Fruit fly (Drosophila melanogaster) whole organism, embryonic: ENCODE results near the gene acj6.
A peak's percentile ranks its signal among the peaks of the same experiment; 100 is the strongest.

ENCODE experiments used
- Adf1 ChIP-seq: fragments of 200-800 bp; sonication (Bioruptor generic); IDR thresholded peaks from 2 replicates; pipeline ENCODE4 v1.3.6; 2022; ENCODE audit warnings: missing biosample characterization, missing genetic modification characterization
- CG10543 ChIP-seq: fragments of 200-800 bp; sonication (Bioruptor generic); optimal IDR thresholded peaks from 3 replicates; lab custom pipeline; 2017; ENCODE audit warnings: missing biosample characterization, mild to moderate bottlenecking, missing genetic modification characterization, moderate library complexity
- CG1603 ChIP-seq: fragments of 200-800 bp; sonication (Bioruptor generic); optimal IDR thresholded peaks from 2 replicates; lab custom pipeline; 2019; ENCODE audit warnings: missing biosample characterization, mild to moderate bottlenecking, missing genetic modification characterization, moderate library complexity
- CG18476 ChIP-seq: fragments of 200-800 bp; sonication (Bioruptor generic); optimal IDR thresholded peaks from 2 replicates; lab custom pipeline; 2016; ENCODE audit warnings: missing biosample characterization, mild to moderate bottlenecking, missing genetic modification characterization
- CG2202 ChIP-seq: fragments of 200-800 bp; sonication (Bioruptor generic); optimal IDR thresholded peaks from 2 replicates; lab custom pipeline; 2018; ENCODE audit warnings: missing biosample characterization, mild to moderate bottlenecking, missing genetic modification characterization
- CG34224 ChIP-seq: fragments of 200-800 bp; sonication (Bioruptor generic); IDR thresholded peaks from 3 replicates; pipeline ENCODE4 v1.3.6; 2022; ENCODE audit warnings: missing biosample characterization, missing genetic modification characterization; ENCODE audit not compliant: partially characterized antibody
- CG3847 ChIP-seq: fragments of 200-800 bp; sonication (Bioruptor generic); IDR thresholded peaks from 2 replicates; pipeline ENCODE4 v1.3.6; 2022; ENCODE audit warnings: missing biosample characterization, missing genetic modification characterization
- CG3995 ChIP-seq: fragments of 200-800 bp; sonication (Bioruptor generic); optimal IDR thresholded peaks from 3 replicates; lab custom pipeline; 2016; ENCODE audit warnings: missing biosample characterization, missing genetic modification characterization
- D ChIP-seq, 2 experiments: fragments of 200-800 bp in 1 of 2; fragments of >200 bp in 1 of 2; sonication (Bioruptor generic) in 1 of 2; optimal IDR thresholded peaks; 2 replicates in 1 of 2; 3 replicates in 1 of 2; lab custom pipeline; 2017; ENCODE audit warnings: mild to moderate bottlenecking in 1 of 2, missing biosample characterization in 1 of 2, missing genetic modification characterization in 1 of 2, missing genetic modification reagents in 1 of 2
- Dp ChIP-seq: fragments of 200-800 bp; sonication (Bioruptor generic); optimal IDR thresholded peaks from 2 replicates; lab custom pipeline; 2018; ENCODE audit warnings: missing biosample characterization, mild to moderate bottlenecking, missing genetic modification characterization, moderate library complexity
- Dref ChIP-seq: fragments of 200-800 bp; sonication (Bioruptor generic); IDR thresholded peaks from 2 replicates; pipeline ENCODE4 v1.3.6; 2022; ENCODE audit warnings: missing biosample characterization, missing genetic modification characterization
- Gug ChIP-seq: fragments of 200-800 bp; sonication (Bioruptor generic); IDR thresholded peaks from 4 replicates; pipeline ENCODE4 v1.3.6; 2022; ENCODE audit warnings: missing biosample characterization, missing genetic modification characterization
- HLH3B ChIP-seq: fragments of 200-800 bp; sonication (Bioruptor generic); IDR thresholded peaks from 2 replicates; pipeline ENCODE4 v1.3.6; 2022; ENCODE audit warnings: missing biosample characterization, missing genetic modification characterization
- Lhr ChIP-seq: fragments of 200-800 bp; sonication (Bioruptor generic); optimal IDR thresholded peaks from 3 replicates; lab custom pipeline; 2017; ENCODE audit warnings: mild to moderate bottlenecking, missing biosample characterization, missing genetic modification reagents, missing genetic modification characterization
- MBD-R2 ChIP-seq: fragments of 200-800 bp; sonication (Bioruptor generic); IDR thresholded peaks from 2 replicates; pipeline ENCODE4 v1.3.6; 2022; ENCODE audit warnings: missing biosample characterization, missing genetic modification characterization
- Poxn ChIP-seq: fragments of 200-800 bp; sonication (Bioruptor generic); IDR thresholded peaks from 2 replicates; pipeline ENCODE4 v1.3.6; 2022; ENCODE audit warnings: missing biosample characterization, missing genetic modification characterization
- Scr ChIP-seq: fragments of 200-800 bp; sonication (Bioruptor generic); IDR thresholded peaks from 2 replicates; pipeline ENCODE4 v1.3.6; 2022; ENCODE audit warnings: missing biosample characterization, missing genetic modification characterization; ENCODE audit not compliant: partially characterized antibody
- Sin3A ChIP-seq: fragments of >200 bp; optimal IDR thresholded peaks from 2 replicates; lab custom pipeline; 2018
- Sry-δ ChIP-seq: fragments of 200-800 bp; sonication (Bioruptor generic); optimal IDR thresholded peaks from 2 replicates; lab custom pipeline; 2016; ENCODE audit warnings: missing biosample characterization, missing genetic modification characterization
- Stat92E ChIP-seq, 3 experiments: fragments of >200 bp in 2 of 3; fragments of 200-800 bp in 1 of 3; sonication (Bioruptor generic) in 1 of 3; optimal IDR thresholded peaks; 2 replicates each; lab custom pipeline; 2017 to 2019; ENCODE audit warnings: missing biosample characterization in 3 of 3, missing genetic modification characterization in 3 of 3, mild to moderate bottlenecking in 1 of 3, moderate library complexity in 1 of 3
- abd-A ChIP-seq: fragments of 200-800 bp; sonication (Bioruptor generic); optimal IDR thresholded peaks from 3 replicates; lab custom pipeline; 2019; ENCODE audit warnings: missing biosample characterization, mild to moderate bottlenecking, missing genetic modification characterization, moderate library complexity
- amos ChIP-seq: fragments of 200-800 bp; sonication (Bioruptor generic); IDR thresholded peaks from 2 replicates; pipeline ENCODE4 v1.3.6; 2022; ENCODE audit warnings: missing biosample characterization, missing genetic modification characterization; ENCODE audit not compliant: partially characterized antibody
- bbx ChIP-seq: fragments of 200-800 bp; sonication (Bioruptor generic); IDR thresholded peaks from 2 replicates; pipeline ENCODE4 v1.3.6; 2022; ENCODE audit warnings: missing biosample characterization, missing genetic modification characterization; ENCODE audit not compliant: partially characterized antibody
- chinmo ChIP-seq: fragments of 200-800 bp; sonication (Bioruptor generic); IDR thresholded peaks from 4 replicates; pipeline ENCODE4 v1.3.6; 2022; ENCODE audit warnings: missing biosample characterization, missing genetic modification characterization; ENCODE audit not compliant: partially characterized antibody
- crol ChIP-seq: fragments of 200-800 bp; sonication (Bioruptor generic); IDR thresholded peaks from 2 replicates; pipeline ENCODE4 v1.3.6; 2022; ENCODE audit warnings: missing biosample characterization, missing genetic modification characterization
- dm ChIP-seq: fragments of 200-800 bp; sonication (Bioruptor generic); optimal IDR thresholded peaks from 3 replicates; lab custom pipeline; 2016; ENCODE audit warnings: missing biosample characterization, missing genetic modification characterization
- gce ChIP-seq: fragments of 200-800 bp; sonication (Bioruptor generic); IDR thresholded peaks from 3 replicates; pipeline ENCODE4 v1.3.6; 2022; ENCODE audit warnings: missing biosample characterization, missing genetic modification characterization
- grau ChIP-seq: fragments of 200-800 bp; optimal IDR thresholded peaks from 3 replicates; lab custom pipeline; 2019; ENCODE audit warnings: missing biosample characterization, mild to moderate bottlenecking, missing genetic modification characterization, moderate library complexity
- hkb ChIP-seq, 2 experiments: fragments of 200-800 bp in 1 of 2; fragments of >200 bp in 1 of 2; sonication (Bioruptor generic) in 1 of 2; IDR thresholded peaks in 1 of 2; optimal IDR thresholded peaks in 1 of 2; 2 replicates each; pipeline versions ENCODE4 v1.3.6 to Lab custom; 2017 to 2022; ENCODE audit warnings: missing biosample characterization in 1 of 2, missing genetic modification characterization in 1 of 2
- hth ChIP-seq: fragments of >200 bp; optimal IDR thresholded peaks from 2 replicates; lab custom pipeline; 2017; ENCODE audit warnings: inconsistent platforms
- insv ChIP-seq, 2 experiments: fragments of 200-800 bp; sonication (Bioruptor generic); optimal IDR thresholded peaks; 3 replicates each; lab custom pipeline; 2016 to 2018; ENCODE audit warnings: missing biosample characterization in 2 of 2, missing genetic modification characterization in 2 of 2
- nmo ChIP-seq: fragments of 200-800 bp; sonication (Bioruptor generic); optimal IDR thresholded peaks from 2 replicates; lab custom pipeline; 2018; ENCODE audit warnings: missing biosample characterization, mild to moderate bottlenecking, missing genetic modification characterization, moderate library complexity
- pan ChIP-seq, 4 experiments: fragments of >200 bp in 3 of 4; fragments of 200-800 bp in 1 of 4; sonication (Bioruptor generic) in 1 of 4; optimal IDR thresholded peaks in 3 of 4; IDR thresholded peaks in 1 of 4; 2 replicates each; pipeline versions ENCODE4 v1.3.6 to Lab custom; 2017 to 2022; ENCODE audit warnings: missing biosample characterization in 2 of 4, missing genetic modification characterization in 2 of 4, mixed read lengths in 1 of 4
- phol ChIP-seq: fragments of 200-800 bp; sonication (Bioruptor generic); optimal IDR thresholded peaks from 3 replicates; lab custom pipeline; 2018; ENCODE audit warnings: missing biosample characterization, mild to moderate bottlenecking, missing genetic modification characterization, moderate library complexity
- psq ChIP-seq: fragments of 200-800 bp; sonication (Bioruptor generic); optimal IDR thresholded peaks from 2 replicates; lab custom pipeline; 2017; ENCODE audit warnings: missing biosample characterization, missing genetic modification characterization
- row ChIP-seq: fragments of 200-800 bp; sonication (Bioruptor generic); IDR thresholded peaks from 3 replicates; pipeline ENCODE4 v1.3.6; 2022; ENCODE audit warnings: missing biosample characterization, missing genetic modification characterization
- sob ChIP-seq: fragments of 200-800 bp; sonication (Bioruptor generic); IDR thresholded peaks from 2 replicates; pipeline ENCODE4 v1.3.6; 2022; ENCODE audit warnings: missing biosample characterization, missing genetic modification characterization
- usp ChIP-seq: fragments of >200 bp; optimal IDR thresholded peaks from 2 replicates; lab custom pipeline; 2017; ENCODE audit warnings: missing biosample characterization, missing genetic modification characterization

acj6 gene

DNA sequence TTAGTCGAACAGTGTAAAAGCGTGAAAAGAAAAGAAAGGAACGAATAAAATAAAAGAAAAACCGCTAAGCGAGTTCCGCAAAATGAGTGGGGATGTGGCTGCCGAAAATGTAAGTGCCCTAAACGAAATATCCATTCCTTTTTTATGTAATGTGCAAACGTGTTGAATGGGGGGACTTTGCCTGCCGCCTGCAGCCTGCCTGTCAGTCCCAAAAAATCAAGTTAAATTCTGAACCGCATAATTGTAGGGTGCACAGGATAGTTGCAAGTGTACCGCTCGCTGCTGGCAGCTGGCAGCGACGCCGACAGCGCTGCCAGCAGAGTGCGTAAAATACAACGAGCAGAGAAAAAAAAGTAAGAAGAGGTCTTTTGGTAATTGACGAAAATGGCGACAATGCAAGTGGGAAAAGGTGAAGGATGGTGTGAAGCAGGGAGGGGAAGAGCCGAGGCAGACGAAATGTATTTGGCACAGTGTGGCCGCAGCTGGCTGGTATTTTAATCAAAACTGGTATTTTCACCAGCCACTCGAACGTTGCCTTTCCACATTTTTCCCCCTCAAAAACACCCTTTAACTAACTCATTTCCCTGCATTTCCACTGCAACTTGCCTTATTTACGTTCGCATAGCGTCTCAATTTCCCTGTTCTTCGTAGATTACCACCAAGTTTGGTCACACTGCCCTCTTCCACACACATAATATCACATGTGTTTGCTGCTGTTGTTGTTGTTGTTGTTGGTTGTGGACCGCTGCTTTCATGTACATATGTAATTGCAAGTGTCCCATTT is 59.0 kb downstream of the acj6 start (continued):
- TF ChIP-seq CG10543 = peak; percentile 7
- TF ChIP-seq sob (GFP tag; lab: Robert Waterston, UW) = no peak
- TF ChIP-seq grau (tag; lab: Kevin White, UChicago) = peak; percentile 6
- peak; percentile 28; the same call in 1 of the 4 replicates for TF ChIP-seq chinmo (GFP tag; lab: Robert Waterston, UW)
- no peak for TF ChIP-seq CG2202 (tag; lab: Kevin White, UChicago)
- TF ChIP-seq dm (GFP tag; lab: Kevin White, UChicago) = peak; percentile 33
- TF ChIP-seq hth (lab: Kevin White, UChicago) = no peak
- peak; percentile 28; the same call in 1 of the 3 replicates for TF ChIP-seq row (GFP tag; lab: Robert Waterston, UW)
- TF ChIP-seq hkb (optimal IDR thresholded peaks at IDR 0.05; lab: Kevin White, UChicago) = no peak
- no peak for TF ChIP-seq hkb (GFP tag; IDR thresholded peaks at IDR 0.05; lab: Robert Waterston, UW)
- TF ChIP-seq abd-A = peak; percentile 6
- TF ChIP-seq insv (GFP tag; optimal IDR thresholded peaks at IDR 0.05; lab: Kevin White, UChicago) = peak in 1 of 2 experiments; percentile 48
- TF ChIP-seq Poxn (GFP tag; lab: Robert Waterston, UW) = no peak
- TF ChIP-seq Sry-δ (GFP tag; lab: Kevin White, UChicago) = peak; percentile 50
- peak in 1 of 3 experiments; percentile 10 for TF ChIP-seq Stat92E (GFP tag; optimal IDR thresholded peaks at IDR 0.05; lab: Kevin White, UChicago)
- peak; percentile 37; the same call in 1 of the 2 replicates for TF ChIP-seq MBD-R2 (GFP tag; lab: Robert Waterston, UW)
- TF ChIP-seq Lhr (GFP tag; lab: Kevin White, UChicago) = peak; percentile 19
- peak; percentile 77 for TF ChIP-seq CG3995
- TF ChIP-seq HLH3B (GFP tag; lab: Robert Waterston, UW) = no peak
- peak; percentile 24 for TF ChIP-seq nmo (GFP tag; lab: Kevin White, UChicago)
- peak; percentile 97 for TF ChIP-seq crol (GFP tag; lab: Robert Waterston, UW)
- TF ChIP-seq amos (GFP tag; lab: Robert Waterston, UW) = peak; percentile 29; the same call in 1 of the 2 replicates
- TF ChIP-seq CG3847 = peak; percentile 34
- peak; percentile 50 for TF ChIP-seq psq (GFP tag; lab: Kevin White, UChicago)
- 0 out of 3 replicates have a peak, but pooled peaks have one; percentile 29 for TF ChIP-seq gce (GFP tag; lab: Robert Waterston, UW)
- peak; percentile 56 for TF ChIP-seq Dref (GFP tag; lab: Robert Waterston, UW)
- peak; percentile 43 for TF ChIP-seq Scr (GFP tag; lab: Robert Waterston, UW)
- peak; percentile 5 for TF ChIP-seq Dp
- TF ChIP-seq Gug (GFP tag; lab: Robert Waterston, UW) = no peak
- TF ChIP-seq CG34224 (GFP tag; lab: Robert Waterston, UW) = 0 out of 3 replicates have a peak, but pooled peaks have one; percentile 13
- no peak for TF ChIP-seq CG18476 (GFP tag; lab: Kevin White, UChicago)
- no peak for TF ChIP-seq pan (optimal IDR thresholded peaks at IDR 0.05; lab: Kevin White, UChicago)
- no peak for TF ChIP-seq pan (GFP tag; optimal IDR thresholded peaks at IDR 0.05 in 1 of 2, IDR thresholded peaks at IDR 0.05 in 1 of 2)
- peak; percentile 76 for TF ChIP-seq phol (tag; lab: Kevin White, UChicago)
- no peak for TF ChIP-seq usp
- peak; percentile 81 for TF ChIP-seq D (optimal IDR thresholded peaks at IDR 0.05; lab: Kevin White, UChicago)
- TF ChIP-seq D (GFP tag; optimal IDR thresholded peaks at IDR 0.05; lab: Kevin White, UChicago) = no peak
- peak; percentile 26; the same call in 1 of the 2 replicates for TF ChIP-seq bbx (GFP tag; lab: Robert Waterston, UW)
- peak; percentile 67 for TF ChIP-seq CG1603 (tag; lab: Kevin White, UChicago)
- TF ChIP-seq Adf1 (GFP tag; lab: Robert Waterston, UW) = peak; percentile 65
- peak; percentile 73 for TF ChIP-seq Sin3A (lab: Kevin White, UChicago)
